Fruit fly (Drosophila melanogaster) whole organism, embryonic: ENCODE measurements around the gene CG13654.

Experiments used
- BEAF-32 ChIP-seq: fragments of 200-800 bp; sonication (Bioruptor generic); optimal IDR thresholded peaks from 3 replicates; lab custom pipeline; 2017; ENCODE audit warnings: missing biosample characterization, missing genetic modification characterization, mild to moderate bottlenecking, moderate library complexity, missing genetic modification reagents
- Bgb ChIP-seq: fragments of 200-800 bp; sonication (Bioruptor generic); IDR thresholded peaks from 2 replicates; pipeline ENCODE4 v1.3.6; 2022; ENCODE audit warnings: missing biosample characterization, missing genetic modification characterization; ENCODE audit not compliant: partially characterized antibody
- C15 ChIP-seq: fragments of 200-800 bp; sonication (Bioruptor generic); IDR thresholded peaks from 3 replicates; pipeline ENCODE4 v1.3.6; 2022; ENCODE audit warnings: missing biosample characterization, missing genetic modification characterization
- CG10366 ChIP-seq: fragments of 200-800 bp; sonication (Bioruptor generic); IDR thresholded peaks from 2 replicates; pipeline ENCODE4 v1.3.6; 2022; ENCODE audit warnings: missing biosample characterization, missing genetic modification characterization
- CG10959 ChIP-seq: fragments of 200-800 bp; sonication (Bioruptor generic); IDR thresholded peaks from 2 replicates; pipeline ENCODE4 v1.3.6; 2022; ENCODE audit warnings: missing biosample characterization, missing genetic modification characterization
- CG12236 ChIP-seq: fragments of 200-800 bp; sonication (Bioruptor generic); optimal IDR thresholded peaks from 2 replicates; lab custom pipeline; 2016; ENCODE audit warnings: missing biosample characterization, missing genetic modification characterization
- CG13287 ChIP-seq: fragments of 200-800 bp; sonication (Bioruptor generic); IDR thresholded peaks from 2 replicates; pipeline ENCODE4 v1.3.6; 2022; ENCODE audit warnings: missing biosample characterization, missing genetic modification characterization; ENCODE audit not compliant: partially characterized antibody
- CG15269 ChIP-seq: fragments of 200-800 bp; sonication (Bioruptor generic); optimal IDR thresholded peaks from 2 replicates; lab custom pipeline; 2018; ENCODE audit warnings: missing biosample characterization, mild to moderate bottlenecking, missing genetic modification characterization, moderate library complexity
- CG17186 ChIP-seq: fragments of 200-800 bp; sonication (Bioruptor generic); optimal IDR thresholded peaks from 3 replicates; lab custom pipeline; 2017; ENCODE audit warnings: missing biosample characterization, missing genetic modification reagents, missing genetic modification characterization
- CG17568 ChIP-seq: fragments of 200-800 bp; sonication (Bioruptor generic); optimal IDR thresholded peaks from 2 replicates; lab custom pipeline; 2018; ENCODE audit warnings: missing biosample characterization, mild to moderate bottlenecking, missing genetic modification characterization, moderate library complexity
- CG17829 ChIP-seq: fragments of 200-800 bp; optimal IDR thresholded peaks from 2 replicates; lab custom pipeline; 2019; ENCODE audit warnings: missing biosample characterization, mild to moderate bottlenecking, missing genetic modification characterization, moderate library complexity
- CG2712 ChIP-seq: fragments of 200-800 bp; optimal IDR thresholded peaks from 3 replicates; lab custom pipeline; 2019; ENCODE audit warnings: missing biosample characterization, mild to moderate bottlenecking, missing genetic modification characterization, moderate library complexity
- CG32532 ChIP-seq: fragments of 200-800 bp; sonication (Bioruptor generic); IDR thresholded peaks from 2 replicates; pipeline ENCODE4 v1.3.6; 2022; ENCODE audit warnings: missing biosample characterization, missing genetic modification characterization
- CG6765 ChIP-seq: fragments of 200-800 bp; sonication (Bioruptor generic); optimal IDR thresholded peaks from 3 replicates; lab custom pipeline; 2017; ENCODE audit warnings: missing biosample characterization, mild to moderate bottlenecking, missing genetic modification characterization
- CG9215 ChIP-seq: fragments of 200-800 bp; sonication (Bioruptor generic); IDR thresholded peaks from 2 replicates; pipeline ENCODE4 v1.3.6; 2022; ENCODE audit warnings: missing biosample characterization, missing genetic modification characterization
- CG9932 ChIP-seq: fragments of 200-800 bp; sonication (Bioruptor generic); IDR thresholded peaks from 2 replicates; pipeline ENCODE4 v1.3.6; 2022; ENCODE audit warnings: missing biosample characterization, missing genetic modification characterization
- Doc3 ChIP-seq: fragments of 200-800 bp; sonication (Bioruptor generic); IDR thresholded peaks from 3 replicates; pipeline ENCODE4 v1.3.6; 2022; ENCODE audit warnings: missing biosample characterization, missing genetic modification characterization; ENCODE audit not compliant: partially characterized antibody
- E2f2 ChIP-seq: fragments of 200-800 bp; sonication (Bioruptor generic); IDR thresholded peaks from 2 replicates; pipeline ENCODE4 v1.3.6; 2022; ENCODE audit warnings: missing biosample characterization, missing genetic modification characterization
- Ets97D ChIP-seq: fragments of 200-800 bp; sonication (Bioruptor generic); optimal IDR thresholded peaks from 3 replicates; lab custom pipeline; 2016; ENCODE audit warnings: missing biosample characterization, missing genetic modification characterization
- Hr3 ChIP-seq: fragments of 200-800 bp; sonication (Bioruptor generic); optimal IDR thresholded peaks from 3 replicates; lab custom pipeline; 2016; ENCODE audit warnings: missing biosample characterization, missing genetic modification characterization
- Hr39 ChIP-seq: fragments of >200 bp; optimal IDR thresholded peaks from 2 replicates; lab custom pipeline; 2017
- Mad ChIP-seq: fragments of 200-800 bp; sonication (Bioruptor generic); optimal IDR thresholded peaks from 2 replicates; lab custom pipeline; 2016; ENCODE audit warnings: missing biosample characterization, missing genetic modification characterization
- Med ChIP-seq: fragments of 200-800 bp; sonication (Bioruptor generic); peaks from one replicate; lab custom pipeline; 2016; ENCODE audit warnings: missing biosample characterization, missing genetic modification characterization, mild to moderate bottlenecking, inconsistent platforms, moderate library complexity
- NFAT ChIP-seq: fragments of 200-800 bp; sonication (Bioruptor generic); IDR thresholded peaks from 2 replicates; pipeline ENCODE4 v1.3.6; 2022; ENCODE audit warnings: missing biosample characterization, missing genetic modification characterization
- Opbp ChIP-seq: fragments of 200-800 bp; sonication (Bioruptor generic); IDR thresholded peaks from 3 replicates; pipeline ENCODE4 v1.3.6; 2022; ENCODE audit warnings: missing biosample characterization, missing genetic modification characterization; ENCODE audit not compliant: partially characterized antibody
- Optix ChIP-seq: fragments of 200-800 bp; sonication (Bioruptor generic); IDR thresholded peaks from 3 replicates; pipeline ENCODE4 v1.3.6; 2022; ENCODE audit warnings: missing biosample characterization, missing genetic modification characterization
- Scr ChIP-seq: fragments of 200-800 bp; sonication (Bioruptor generic); IDR thresholded peaks from 2 replicates; pipeline ENCODE4 v1.3.6; 2022; ENCODE audit warnings: missing biosample characterization, missing genetic modification characterization; ENCODE audit not compliant: partially characterized antibody
- Sin3A ChIP-seq: fragments of >200 bp; optimal IDR thresholded peaks from 2 replicates; lab custom pipeline; 2018
- Sry-δ ChIP-seq: fragments of 200-800 bp; sonication (Bioruptor generic); optimal IDR thresholded peaks from 2 replicates; lab custom pipeline; 2016; ENCODE audit warnings: missing biosample characterization, missing genetic modification characterization
- al ChIP-seq: fragments of 200-800 bp; sonication (Bioruptor generic); IDR thresholded peaks from 2 replicates; pipeline ENCODE4 v1.3.6; 2022; ENCODE audit warnings: missing biosample characterization, missing genetic modification characterization
- amos ChIP-seq: fragments of 200-800 bp; sonication (Bioruptor generic); IDR thresholded peaks from 2 replicates; pipeline ENCODE4 v1.3.6; 2022; ENCODE audit warnings: missing biosample characterization, missing genetic modification characterization; ENCODE audit not compliant: partially characterized antibody
- bbx ChIP-seq: fragments of 200-800 bp; sonication (Bioruptor generic); IDR thresholded peaks from 2 replicates; pipeline ENCODE4 v1.3.6; 2022; ENCODE audit warnings: missing biosample characterization, missing genetic modification characterization; ENCODE audit not compliant: partially characterized antibody
- crc ChIP-seq: fragments of 200-800 bp; sonication (Bioruptor generic); optimal IDR thresholded peaks from 2 replicates; lab custom pipeline; 2016; ENCODE audit warnings: missing biosample characterization, missing genetic modification characterization
- fd64A ChIP-seq: fragments of 200-800 bp; sonication (Bioruptor generic); optimal IDR thresholded peaks from 3 replicates; lab custom pipeline; 2018; ENCODE audit warnings: missing biosample characterization, mild to moderate bottlenecking, missing genetic modification characterization
- grau ChIP-seq: fragments of 200-800 bp; optimal IDR thresholded peaks from 3 replicates; lab custom pipeline; 2019; ENCODE audit warnings: missing biosample characterization, mild to moderate bottlenecking, missing genetic modification characterization, moderate library complexity
- ham ChIP-seq: fragments of 200-800 bp; sonication (Bioruptor generic); IDR thresholded peaks from 2 replicates; pipeline ENCODE4 v1.3.6; 2022; ENCODE audit warnings: missing biosample characterization, missing genetic modification characterization
- hb ChIP-seq: fragments of 200-800 bp; sonication (Bioruptor generic); IDR thresholded peaks from 3 replicates; pipeline ENCODE4 v1.3.6; 2022; ENCODE audit warnings: missing biosample characterization, missing genetic modification characterization; ENCODE audit not compliant: partially characterized antibody
- kni ChIP-seq: fragments of 200-800 bp; sonication (Bioruptor generic); optimal IDR thresholded peaks from 3 replicates; lab custom pipeline; 2017; ENCODE audit warnings: mild to moderate bottlenecking, missing biosample characterization, missing genetic modification reagents, missing genetic modification characterization
- knrl ChIP-seq: fragments of 200-800 bp; sonication (Bioruptor generic); IDR thresholded peaks from 3 replicates; pipeline ENCODE4 v1.3.6; 2022; ENCODE audit warnings: missing biosample characterization, missing genetic modification characterization; ENCODE audit not compliant: partially characterized antibody
- luna ChIP-seq: fragments of 200-800 bp; sonication (Bioruptor generic); optimal IDR thresholded peaks from 2 replicates; lab custom pipeline; 2016; ENCODE audit warnings: missing biosample characterization, missing genetic modification characterization
- mld ChIP-seq: fragments of 200-800 bp; sonication (Bioruptor generic); IDR thresholded peaks from 3 replicates; pipeline ENCODE4 v1.3.6; 2022; ENCODE audit warnings: missing biosample characterization, missing genetic modification characterization; ENCODE audit not compliant: partially characterized antibody
- nerfin-2 ChIP-seq: fragments of 200-800 bp; sonication (Bioruptor generic); IDR thresholded peaks from 2 replicates; pipeline ENCODE4 v1.3.6; 2022; ENCODE audit warnings: missing biosample characterization, missing genetic modification characterization; ENCODE audit not compliant: partially characterized antibody
- otp ChIP-seq: fragments of 200-800 bp; sonication (Bioruptor generic); IDR thresholded peaks from 3 replicates; pipeline ENCODE4, ENCODE4 v1.3.6; 2022; ENCODE audit warnings: missing biosample characterization, missing genetic modification characterization
- pho ChIP-seq: fragments of 200-800 bp; sonication (Bioruptor generic); optimal IDR thresholded peaks from 2 replicates; lab custom pipeline; 2016; ENCODE audit warnings: missing biosample characterization, missing genetic modification characterization
- slbo ChIP-seq: fragments of 200-800 bp; sonication (Bioruptor generic); IDR thresholded peaks from 2 replicates; pipeline ENCODE4 v1.3.6; 2022; ENCODE audit warnings: missing biosample characterization, missing genetic modification characterization
- tna ChIP-seq: fragments of 200-800 bp; sonication (Bioruptor generic); IDR thresholded peaks from 2 replicates; pipeline ENCODE4 v1.3.6; 2022; ENCODE audit warnings: missing biosample characterization, missing genetic modification characterization; ENCODE audit not compliant: partially characterized antibody
- vnd ChIP-seq: fragments of 200-800 bp; sonication (Bioruptor generic); IDR thresholded peaks from 3 replicates; pipeline ENCODE4 v1.3.6; 2022; ENCODE audit warnings: missing biosample characterization, missing genetic modification characterization; ENCODE audit not compliant: partially characterized antibody
- zen2 ChIP-seq: fragments of 200-800 bp; sonication (Bioruptor generic); IDR thresholded peaks from 3 replicates; pipeline ENCODE4 v1.3.6; 2022; ENCODE audit warnings: missing biosample characterization, missing genetic modification characterization; ENCODE audit not compliant: partially characterized antibody

Gene CG13654

DNA sequence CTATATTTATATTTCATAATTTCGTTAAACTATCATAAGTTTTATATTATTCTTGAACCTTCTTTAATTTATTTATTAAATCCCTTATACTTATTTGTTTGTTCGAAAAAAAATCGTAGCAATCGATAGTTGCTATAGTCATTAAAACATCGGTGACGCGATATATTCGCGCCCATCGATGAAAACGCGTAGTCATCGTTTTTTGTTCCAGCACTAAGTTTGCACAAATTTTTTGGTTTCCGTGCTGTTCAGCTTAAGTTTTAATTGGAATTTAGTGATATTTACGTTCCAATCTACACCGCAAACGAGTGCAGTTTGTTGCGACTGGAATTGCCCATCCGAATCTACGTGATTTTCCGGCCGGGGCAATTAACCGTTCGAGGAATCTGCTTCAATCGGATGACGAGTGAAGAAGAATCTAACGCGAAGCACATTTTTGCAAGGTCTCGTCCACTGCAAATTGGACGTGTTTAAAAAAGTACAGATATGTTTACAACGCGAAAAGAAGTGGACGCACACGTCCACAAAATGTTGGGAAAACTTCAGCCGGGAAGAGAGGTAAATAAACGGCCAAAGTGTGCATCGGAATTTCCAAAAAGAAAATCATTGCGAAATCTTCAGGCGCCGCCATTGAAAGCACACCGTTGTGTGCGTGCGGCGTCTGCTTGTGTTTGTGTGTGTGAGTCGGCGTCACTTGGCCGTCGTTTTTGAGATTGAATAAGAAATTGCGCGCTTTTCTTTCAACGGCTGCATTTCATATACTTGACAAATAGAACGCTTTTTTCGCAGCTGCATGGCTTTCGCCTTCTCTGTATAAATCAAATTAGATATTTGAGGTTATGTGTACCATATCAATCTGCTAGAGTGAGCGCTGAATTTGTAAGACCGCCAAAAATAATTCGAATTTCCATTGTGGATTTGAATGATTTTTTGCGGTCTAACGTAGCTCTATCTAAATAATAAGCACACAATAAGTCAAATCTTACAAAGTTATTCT is 49.8 kb downstream of the CG13654 start, which contains the start of gene Nup358 (continued):
- TF ChIP-seq CG17568 (GFP tag; lab: Kevin White, UChicago) (no peak), Sry-δ (GFP tag; lab: Kevin White, UChicago) (peak; percentile 91), CG9215 (no peak), grau (tag; lab: Kevin White, UChicago) (peak; percentile 34), NFAT (GFP tag; lab: Robert Waterston, UW) (0 out of 2 replicates have a peak, but pooled peaks have one; percentile 31), CG15269 (tag; lab: Kevin White, UChicago) (no peak), tna (GFP tag; lab: Robert Waterston, UW) (peak; percentile 98), Scr (GFP tag; lab: Robert Waterston, UW) (peak; percentile 98), Ets97D (peak; percentile 80), CG6765 (no peak), slbo (GFP tag; lab: Robert Waterston, UW) (no peak), CG10959 (GFP tag; lab: Robert Waterston, UW) (no peak), Sin3A (lab: Kevin White, UChicago) (peak; percentile 75), al (GFP tag; lab: Robert Waterston, UW) (0 out of 2 replicates have a peak, but pooled peaks have one; percentile 5), kni (GFP tag; lab: Kevin White, UChicago) (no peak), Opbp (GFP tag; lab: Robert Waterston, UW) (peak; percentile 99), C15 (GFP tag; lab: Robert Waterston, UW) (no peak), hb (GFP tag; lab: Robert Waterston, UW) (peak; percentile 99), otp (GFP tag; lab: Robert Waterston, UW) (no peak), Med (peak; percentile 72), CG17186 (GFP tag; lab: Kevin White, UChicago) (peak; percentile 58), CG12236 (GFP tag; lab: Kevin White, UChicago) (no peak), bbx (GFP tag; lab: Robert Waterston, UW) (peak; percentile 99), Hr39 (lab: Kevin White, UChicago) (no peak), knrl (peak; percentile 98), CG17829 (tag; lab: Kevin White, UChicago) (peak; percentile 35), Hr3 (GFP tag; lab: Kevin White, UChicago) (no peak), ham (GFP tag; lab: Robert Waterston, UW) (no peak), luna (no peak), CG2712 (tag; lab: Kevin White, UChicago) (peak; percentile 48), Doc3 (GFP tag; lab: Robert Waterston, UW) (peak; percentile 96), nerfin-2 (GFP tag; lab: Robert Waterston, UW) (peak; percentile 97), pho (GFP tag; lab: Kevin White, UChicago) (peak; percentile 5), fd64A (no peak), Optix (GFP tag; lab: Robert Waterston, UW) (no peak), E2f2 (GFP tag; lab: Robert Waterston, UW) (peak; percentile 74), Bgb (GFP tag; lab: Robert Waterston, UW) (peak; percentile 99), CG10366 (GFP tag; lab: Robert Waterston, UW) (no peak), crc (GFP tag; lab: Kevin White, UChicago) (no peak), CG13287 (peak; percentile 97), zen2 (GFP tag; lab: Robert Waterston, UW) (peak; percentile 98), vnd (GFP tag; lab: Robert Waterston, UW) (peak; percentile 97), BEAF-32 (GFP tag; lab: Kevin White, UChicago) (peak; percentile 95), CG32532 (peak; percentile 21; the same call in 1 of the 2 replicates), mld (GFP tag; lab: Robert Waterston, UW) (peak; percentile 97), amos (GFP tag; lab: Robert Waterston, UW) (peak; percentile 99), CG9932 (GFP tag; lab: Robert Waterston, UW) (peak; percentile 64), Mad (no peak)
